Fruit fly (Drosophila melanogaster) whole organism, embryonic: ENCODE results near the gene CG46462.

Experiments used
- Atf-2 ChIP-seq: fragments of 200-800 bp; sonication (Bioruptor generic); optimal IDR thresholded peaks from 2 replicates; lab custom pipeline; 2016; ENCODE audit warnings: missing biosample characterization, missing genetic modification characterization
- Atf3 ChIP-seq: fragments of 200-800 bp; sonication (Bioruptor generic); optimal IDR thresholded peaks from 3 replicates; lab custom pipeline; 2016; ENCODE audit warnings: missing biosample characterization, missing genetic modification characterization
- Bgb ChIP-seq: fragments of 200-800 bp; sonication (Bioruptor generic); IDR thresholded peaks from 2 replicates; pipeline ENCODE4 v1.3.6; 2022; ENCODE audit warnings: missing biosample characterization, missing genetic modification characterization; ENCODE audit not compliant: partially characterized antibody
- C15 ChIP-seq: fragments of 200-800 bp; sonication (Bioruptor generic); IDR thresholded peaks from 3 replicates; pipeline ENCODE4 v1.3.6; 2022; ENCODE audit warnings: missing biosample characterization, missing genetic modification characterization
- CG10543 ChIP-seq: fragments of 200-800 bp; sonication (Bioruptor generic); optimal IDR thresholded peaks from 3 replicates; lab custom pipeline; 2017; ENCODE audit warnings: missing biosample characterization, mild to moderate bottlenecking, missing genetic modification characterization, moderate library complexity
- CG11085 ChIP-seq: fragments of 200-800 bp; sonication (Bioruptor generic); IDR thresholded peaks from 2 replicates; pipeline ENCODE4 v1.3.6; 2022; ENCODE audit warnings: missing biosample characterization, missing genetic modification characterization
- CG11456 ChIP-seq: fragments of 200-800 bp; sonication (Bioruptor generic); IDR thresholded peaks from 3 replicates; pipeline ENCODE4 v1.3.6; 2022; ENCODE audit warnings: missing biosample characterization, missing genetic modification characterization
- CG12104 ChIP-seq: fragments of 200-800 bp; sonication (Bioruptor generic); optimal IDR thresholded peaks from 3 replicates; lab custom pipeline; 2016; ENCODE audit warnings: missing biosample characterization, missing genetic modification characterization
- CG14014 ChIP-seq: fragments of 200-800 bp; sonication (Bioruptor generic); IDR thresholded peaks from 2 replicates; pipeline ENCODE4 v1.3.6; 2022; ENCODE audit warnings: missing biosample characterization, missing genetic modification characterization
- CG15696 ChIP-seq: fragments of 200-800 bp; sonication (Bioruptor generic); optimal IDR thresholded peaks from 2 replicates; lab custom pipeline; 2019; ENCODE audit warnings: missing biosample characterization, mild to moderate bottlenecking, missing genetic modification characterization, moderate library complexity
- CG2202 ChIP-seq: fragments of 200-800 bp; sonication (Bioruptor generic); optimal IDR thresholded peaks from 2 replicates; lab custom pipeline; 2018; ENCODE audit warnings: missing biosample characterization, mild to moderate bottlenecking, missing genetic modification characterization
- CG3163 ChIP-seq: fragments of 200-800 bp; sonication (Bioruptor generic); optimal IDR thresholded peaks from 3 replicates; lab custom pipeline; 2016; ENCODE audit warnings: missing biosample characterization, missing genetic modification characterization
- CG4328 ChIP-seq: fragments of 200-800 bp; sonication (Bioruptor generic); optimal IDR thresholded peaks from 3 replicates; lab custom pipeline; 2017; ENCODE audit warnings: missing biosample characterization, missing genetic modification reagents, missing genetic modification characterization
- CG4360 ChIP-seq: fragments of 200-800 bp; sonication (Bioruptor generic); IDR thresholded peaks from 2 replicates; pipeline ENCODE4 v1.3.6; 2022; ENCODE audit warnings: missing biosample characterization, missing genetic modification characterization
- CG6791 ChIP-seq: fragments of 200-800 bp; sonication (Bioruptor generic); IDR thresholded peaks from 3 replicates; pipeline ENCODE4 v1.3.6; 2022; ENCODE audit warnings: missing biosample characterization, missing genetic modification characterization; ENCODE audit not compliant: partially characterized antibody
- CG8388 ChIP-seq: fragments of 200-800 bp; sonication (Bioruptor generic); optimal IDR thresholded peaks from 2 replicates; lab custom pipeline; 2019; ENCODE audit warnings: missing biosample characterization, mild to moderate bottlenecking, missing genetic modification characterization, moderate library complexity
- CG8924 ChIP-seq: fragments of 200-800 bp; optimal IDR thresholded peaks from 3 replicates; lab custom pipeline; 2019; ENCODE audit warnings: missing biosample characterization, mild to moderate bottlenecking, missing genetic modification characterization, moderate library complexity
- Dip2 ChIP-seq: fragments of 200-800 bp; sonication (Bioruptor generic); IDR thresholded peaks from 2 replicates; pipeline ENCODE4 v1.3.6; 2022; ENCODE audit warnings: missing biosample characterization, missing genetic modification characterization
- Dip3 ChIP-seq: fragments of 200-800 bp; sonication (Bioruptor generic); optimal IDR thresholded peaks from 3 replicates; lab custom pipeline; 2016; ENCODE audit warnings: missing biosample characterization, missing genetic modification characterization
- Doc2 ChIP-seq: fragments of 200-800 bp; sonication (Bioruptor generic); IDR thresholded peaks from 2 replicates; pipeline ENCODE4 v1.3.6; 2022; ENCODE audit warnings: missing biosample characterization, missing genetic modification characterization
- Drgx ChIP-seq: fragments of 200-800 bp; sonication (Bioruptor generic); IDR thresholded peaks from 2 replicates; pipeline ENCODE4 v1.3.6; 2022; ENCODE audit warnings: missing biosample characterization, missing genetic modification characterization
- E2f2 ChIP-seq: fragments of 200-800 bp; sonication (Bioruptor generic); IDR thresholded peaks from 2 replicates; pipeline ENCODE4 v1.3.6; 2022; ENCODE audit warnings: missing biosample characterization, missing genetic modification characterization
- Eip74EF ChIP-seq, 2 experiments: fragments of 200-800 bp in 1 of 2; fragments of >200 bp in 1 of 2; sonication (Bioruptor generic) in 1 of 2; optimal IDR thresholded peaks; 2 replicates each; lab custom pipeline; 2017 to 2019; ENCODE audit warnings: missing biosample characterization in 2 of 2, missing genetic modification characterization in 2 of 2, mild to moderate bottlenecking in 1 of 2, moderate library complexity in 1 of 2
- Gug ChIP-seq: fragments of 200-800 bp; sonication (Bioruptor generic); IDR thresholded peaks from 4 replicates; pipeline ENCODE4 v1.3.6; 2022; ENCODE audit warnings: missing biosample characterization, missing genetic modification characterization
- Hr39 ChIP-seq: fragments of >200 bp; optimal IDR thresholded peaks from 2 replicates; lab custom pipeline; 2017
- Lhr ChIP-seq: fragments of 200-800 bp; sonication (Bioruptor generic); optimal IDR thresholded peaks from 3 replicates; lab custom pipeline; 2017; ENCODE audit warnings: mild to moderate bottlenecking, missing biosample characterization, missing genetic modification reagents, missing genetic modification characterization
- Meics ChIP-seq: fragments of 200-800 bp; sonication (Bioruptor generic); optimal IDR thresholded peaks from 2 replicates; lab custom pipeline; 2017; ENCODE audit warnings: missing biosample characterization, mild to moderate bottlenecking, missing genetic modification characterization
- Oli ChIP-seq: fragments of 200-800 bp; sonication (Bioruptor generic); optimal IDR thresholded peaks from 2 replicates; lab custom pipeline; 2018; ENCODE audit warnings: missing biosample characterization, mild to moderate bottlenecking, missing genetic modification characterization, moderate library complexity
- Opbp ChIP-seq: fragments of 200-800 bp; sonication (Bioruptor generic); IDR thresholded peaks from 3 replicates; pipeline ENCODE4 v1.3.6; 2022; ENCODE audit warnings: missing biosample characterization, missing genetic modification characterization; ENCODE audit not compliant: partially characterized antibody
- Tbp ChIP-seq: fragments of >200 bp; optimal IDR thresholded peaks from 2 replicates; lab custom pipeline; 2018; ENCODE audit warnings: missing biosample characterization, missing genetic modification characterization
- ase ChIP-seq: fragments of 200-800 bp; sonication (Bioruptor generic); IDR thresholded peaks from 3 replicates; pipeline ENCODE4 v1.3.6; 2022; ENCODE audit warnings: missing biosample characterization, missing genetic modification characterization
- ci ChIP-seq: fragments of 200-800 bp; sonication (Bioruptor generic); IDR thresholded peaks from 3 replicates; pipeline ENCODE4 v1.3.6; 2022; ENCODE audit warnings: missing biosample characterization, missing genetic modification characterization
- cwo ChIP-seq: fragments of 200-800 bp; sonication (Bioruptor generic); optimal IDR thresholded peaks from 3 replicates; lab custom pipeline; 2017; ENCODE audit warnings: missing biosample characterization, missing genetic modification characterization, mild to moderate bottlenecking, moderate library complexity, missing genetic modification reagents
- da ChIP-seq: fragments of 200-800 bp; sonication (Bioruptor generic); optimal IDR thresholded peaks from 2 replicates; lab custom pipeline; 2016; ENCODE audit warnings: missing biosample characterization, missing genetic modification characterization
- dysf ChIP-seq: fragments of 200-800 bp; sonication (Bioruptor generic); IDR thresholded peaks from 3 replicates; pipeline ENCODE4 v1.3.6; 2022; ENCODE audit warnings: missing biosample characterization, missing genetic modification characterization
- fd102C ChIP-seq: fragments of 200-800 bp; sonication (Bioruptor generic); optimal IDR thresholded peaks from 2 replicates; lab custom pipeline; 2018; ENCODE audit warnings: missing biosample characterization, mild to moderate bottlenecking, missing genetic modification characterization, moderate library complexity
- fru ChIP-seq: fragments of >200 bp; optimal IDR thresholded peaks from 2 replicates; lab custom pipeline; 2017
- gem ChIP-seq: fragments of 200-800 bp; sonication (Bioruptor generic); optimal IDR thresholded peaks from 2 replicates; lab custom pipeline; 2019; ENCODE audit warnings: missing biosample characterization, mild to moderate bottlenecking, missing genetic modification characterization, moderate library complexity
- hb ChIP-seq: fragments of 200-800 bp; sonication (Bioruptor generic); IDR thresholded peaks from 3 replicates; pipeline ENCODE4 v1.3.6; 2022; ENCODE audit warnings: missing biosample characterization, missing genetic modification characterization; ENCODE audit not compliant: partially characterized antibody
- lbe ChIP-seq: fragments of 200-800 bp; sonication (Bioruptor generic); optimal IDR thresholded peaks from 2 replicates; lab custom pipeline; 2016; ENCODE audit warnings: missing biosample characterization, mild to moderate bottlenecking, missing genetic modification characterization
- mam ChIP-seq: fragments of 200-800 bp; sonication (Bioruptor generic); optimal IDR thresholded peaks from 3 replicates; lab custom pipeline; 2016; ENCODE audit warnings: missing biosample characterization, missing genetic modification characterization
- pho ChIP-seq: fragments of 200-800 bp; sonication (Bioruptor generic); optimal IDR thresholded peaks from 2 replicates; lab custom pipeline; 2016; ENCODE audit warnings: missing biosample characterization, missing genetic modification characterization
- pnt ChIP-seq: fragments of 200-800 bp; sonication (Bioruptor generic); optimal IDR thresholded peaks from 3 replicates; lab custom pipeline; 2016; ENCODE audit warnings: missing biosample characterization, missing genetic modification characterization
- prd ChIP-seq, 3 experiments: fragments of >200 bp in 2 of 3; fragments of 200-800 bp in 1 of 3; sonication (Bioruptor generic) in 1 of 3; optimal IDR thresholded peaks in 2 of 3; IDR thresholded peaks in 1 of 3; 2 replicates in 2 of 3; 3 replicates in 1 of 3; pipeline versions ENCODE4 v1.3.6 to Lab custom; 2017 to 2022; ENCODE audit warnings: missing biosample characterization in 1 of 3, missing genetic modification characterization in 1 of 3
- pum ChIP-seq: fragments of 200-800 bp; sonication (Bioruptor generic); optimal IDR thresholded peaks from 2 replicates; lab custom pipeline; 2016; ENCODE audit warnings: missing biosample characterization, missing genetic modification characterization
- rib ChIP-seq: fragments of 200-800 bp; sonication (Bioruptor generic); IDR thresholded peaks from 2 replicates; pipeline ENCODE4 v1.3.6; 2022; ENCODE audit warnings: missing biosample characterization, missing genetic modification characterization
- sens ChIP-seq: fragments of 200-800 bp; sonication (Bioruptor generic); peaks from one replicate; lab custom pipeline; 2016; ENCODE audit warnings: missing biosample characterization, missing genetic modification characterization
- ssp ChIP-seq: fragments of 200-800 bp; sonication (Bioruptor generic); IDR thresholded peaks from 2 replicates; pipeline ENCODE4 v1.3.6; 2022; ENCODE audit warnings: missing biosample characterization, missing genetic modification characterization
- tup ChIP-seq: fragments of 200-800 bp; sonication (Bioruptor generic); optimal IDR thresholded peaks from 2 replicates; lab custom pipeline; 2016; ENCODE audit warnings: missing biosample characterization, mild to moderate bottlenecking, missing genetic modification characterization, moderate library complexity
- unc-4 ChIP-seq: fragments of 200-800 bp; sonication (Bioruptor generic); IDR thresholded peaks from 2 replicates; pipeline ENCODE4 v1.3.6; 2022; ENCODE audit warnings: missing biosample characterization, missing genetic modification characterization; ENCODE audit not compliant: partially characterized antibody

Gene CG46462

dm6 chr3L:19909234-19910053 lies 22.0 kb upstream of the CG46462 start (continued):
- TF ChIP-seq Eip74EF (GFP tag; optimal IDR thresholded peaks at IDR 0.05; lab: Kevin White, UChicago): peak in 1 of 2 experiments; percentile 23
- no peak for TF ChIP-seq rib
- no peak for TF ChIP-seq CG4360 (GFP tag; lab: Robert Waterston, UW)
- no peak for TF ChIP-seq pho (GFP tag; lab: Kevin White, UChicago)
- no peak for TF ChIP-seq dysf (GFP tag; lab: Robert Waterston, UW)
- no peak for TF ChIP-seq C15 (GFP tag; lab: Robert Waterston, UW)
- no peak for TF ChIP-seq CG11085 (GFP tag; lab: Robert Waterston, UW)
- no peak for TF ChIP-seq Tbp (GFP tag; lab: Kevin White, UChicago)
- peak; percentile 88 for TF ChIP-seq sens
- no peak for TF ChIP-seq Atf-2 (GFP tag; lab: Kevin White, UChicago)
- TF ChIP-seq prd (optimal IDR thresholded peaks at IDR 0.05; lab: Kevin White, UChicago): no peak
- TF ChIP-seq prd (GFP tag; IDR thresholded peaks at IDR 0.05; lab: Robert Waterston, UW): no peak
- no peak for TF ChIP-seq Gug
- no peak for TF ChIP-seq E2f2 (GFP tag; lab: Robert Waterston, UW)
- peak; percentile 42; the same call in 1 of the 2 replicates for TF ChIP-seq Bgb (GFP tag; lab: Robert Waterston, UW)
- no peak for TF ChIP-seq CG3163 (GFP tag; lab: Kevin White, UChicago)
- TF ChIP-seq CG10543 (GFP tag; lab: Kevin White, UChicago): no peak
- no peak for TF ChIP-seq fd102C (GFP tag; lab: Kevin White, UChicago)
- TF ChIP-seq fru (lab: Kevin White, UChicago): no peak
- TF ChIP-seq lbe (GFP tag; lab: Kevin White, UChicago): no peak
- no peak for TF ChIP-seq pum (GFP tag; lab: Kevin White, UChicago)
- TF ChIP-seq da (GFP tag; lab: Kevin White, UChicago): no peak
- TF ChIP-seq gem (tag; lab: Kevin White, UChicago): no peak
- no peak for TF ChIP-seq CG8388 (GFP tag; lab: Kevin White, UChicago)
- no peak for TF ChIP-seq Doc2 (GFP tag; lab: Robert Waterston, UW)
- TF ChIP-seq cwo: no peak
- peak; percentile 65 for TF ChIP-seq Lhr
- TF ChIP-seq Atf3 (GFP tag; lab: Kevin White, UChicago): no peak
- TF ChIP-seq pnt (GFP tag; lab: Kevin White, UChicago): no peak
- TF ChIP-seq CG4328 (GFP tag; lab: Kevin White, UChicago): peak; percentile 4
- TF ChIP-seq CG11456: no peak
- no peak for TF ChIP-seq Oli (tag; lab: Kevin White, UChicago)
- peak; percentile 67 for TF ChIP-seq CG8924
- no peak for TF ChIP-seq ase (GFP tag; lab: Robert Waterston, UW)
- TF ChIP-seq CG12104: no peak
- no peak for TF ChIP-seq Drgx (GFP tag; lab: Robert Waterston, UW)
- no peak for TF ChIP-seq mam
- peak; percentile 15 for TF ChIP-seq CG2202 (tag; lab: Kevin White, UChicago)
- no peak for TF ChIP-seq tup (GFP tag; lab: Kevin White, UChicago)
- no peak for TF ChIP-seq Dip3 (GFP tag; lab: Kevin White, UChicago)
- TF ChIP-seq Opbp (GFP tag; lab: Robert Waterston, UW): peak; percentile 38; the same call in 1 of the 3 replicates
- no peak for TF ChIP-seq CG14014 (GFP tag; lab: Robert Waterston, UW)
- no peak for TF ChIP-seq CG6791 (GFP tag; lab: Robert Waterston, UW)
- TF ChIP-seq Meics (GFP tag; lab: Kevin White, UChicago): no peak
- TF ChIP-seq ssp (GFP tag; lab: Robert Waterston, UW): no peak
- TF ChIP-seq Hr39: no peak
- peak; percentile 59; the same call in 2 of the 3 replicates for TF ChIP-seq ci (GFP tag; lab: Robert Waterston, UW)
- no peak for TF ChIP-seq unc-4 (GFP tag; lab: Robert Waterston, UW)
- TF ChIP-seq hb (GFP tag; lab: Robert Waterston, UW): no peak
- no peak for TF ChIP-seq Dip2 (GFP tag; lab: Robert Waterston, UW)
- no peak for TF ChIP-seq CG15696 (tag; lab: Kevin White, UChicago)
